Worm (Caenorhabditis elegans) whole organism, L1 larva: Measurements from ENCODE around the gene ZK262.2.
"Not testable (repeated sequence)": the region's sequence is repeated elsewhere in the genome, so short reads cannot be mapped to it uniquely, and the experiment has no call there.

Experiments
- C04F5.9 ChIP-seq: sonication (generic microtip); optimal IDR thresholded peaks from 2 replicates; lab custom pipeline; 2016; ENCODE audit warnings: missing genetic modification characterization, missing compliant biosample characterization
- C34B4.2 ChIP-seq: sonication (generic microtip); optimal IDR thresholded peaks from 2 replicates; lab custom pipeline; 2017; ENCODE audit warnings: mild to moderate bottlenecking, missing genetic modification characterization, missing compliant biosample characterization
- ama-1 ChIP-seq: fragments of 150-350 bp; optimal IDR thresholded peaks from 2 replicates; lab custom pipeline; 2014
- ceh-88 ChIP-seq: fragments of 200-800 bp; sonication (Bioruptor generic); IDR thresholded peaks from 2 replicates; pipeline ENCODE4 v1.3.6; 2022; ENCODE audit warnings: missing genetic modification characterization, missing compliant biosample characterization
- ceh-90 ChIP-seq: sonication (generic microtip); optimal IDR thresholded peaks from 2 replicates; lab custom pipeline; 2016; ENCODE audit warnings: missing genetic modification characterization, missing compliant biosample characterization
- egl-13 ChIP-seq: sonication (generic microtip); optimal IDR thresholded peaks from 2 replicates; lab custom pipeline; 2016; ENCODE audit warnings: missing genotype, missing genetic modification reagents, missing genetic modification characterization, missing compliant biosample characterization
- elt-2 ChIP-seq: sonication (generic microtip); optimal IDR thresholded peaks from 2 replicates; lab custom pipeline; 2016; ENCODE audit warnings: missing genetic modification characterization, mild to moderate bottlenecking, inconsistent platforms, missing compliant biosample characterization, missing genetic modification reagents
- elt-3 ChIP-seq, 6 experiments: fragments of 150-350 bp in 1 of 6; sonication (generic microtip); optimal IDR thresholded peaks; 2 replicates each; lab custom pipeline; 2017 to 2018; ENCODE audit warnings: missing biosample characterization in 6 of 6, missing genetic modification characterization in 6 of 6, inconsistent platforms in 1 of 6
- grh-1 ChIP-seq: fragments of 200-800 bp; sonication (Bioruptor generic); IDR thresholded peaks from 2 replicates; pipeline ENCODE4 v1.3.6; 2022; ENCODE audit warnings: missing genetic modification reagents, missing genetic modification characterization, missing compliant biosample characterization
- hpl-2 ChIP-seq: fragments of 150-350 bp; optimal IDR thresholded peaks from 2 replicates; lab custom pipeline; 2014; ENCODE audit warnings: missing biosample characterization, missing genetic modification reagents, missing genetic modification characterization
- irx-1 ChIP-seq: sonication (generic microtip); optimal IDR thresholded peaks from 2 replicates; lab custom pipeline; 2016; ENCODE audit warnings: missing genetic modification characterization, missing compliant biosample characterization
- jun-1 ChIP-seq: fragments of 150-350 bp; optimal IDR thresholded peaks from 2 replicates; lab custom pipeline; 2014; ENCODE audit warnings: missing biosample characterization, missing genetic modification reagents, missing genetic modification characterization
- lin-13 ChIP-seq: fragments of 150-350 bp; optimal IDR thresholded peaks from 2 replicates; lab custom pipeline; 2014; ENCODE audit warnings: missing biosample characterization, missing genetic modification reagents, missing genetic modification characterization
- lin-14 ChIP-seq: fragments of 200-800 bp; sonication (Bioruptor generic); optimal IDR thresholded peaks from 2 replicates; lab custom pipeline; 2018; ENCODE audit warnings: mild to moderate bottlenecking, missing genetic modification characterization, moderate library complexity, missing compliant biosample characterization
- lin-39 ChIP-seq: fragments of 150-350 bp; optimal IDR thresholded peaks from 2 replicates; lab custom pipeline; 2014; ENCODE audit warnings: missing biosample characterization, missing genetic modification reagents, missing genetic modification characterization
- lsy-2 ChIP-seq, 2 experiments: fragments of 150-350 bp; optimal IDR thresholded peaks; 2 replicates each; lab custom pipeline; 2014; ENCODE audit warnings: missing biosample characterization in 2 of 2, missing genetic modification characterization in 2 of 2
- mab-9 ChIP-seq: fragments of 200-800 bp; sonication (Bioruptor generic); IDR thresholded peaks from 2 replicates; pipeline ENCODE4 v1.3.6; 2022; ENCODE audit warnings: missing genetic modification reagents, missing genetic modification characterization, missing compliant biosample characterization
- mdl-1 ChIP-seq, 2 experiments: fragments of 150-350 bp; optimal IDR thresholded peaks; 2 replicates each; lab custom pipeline; 2014 to 2017; ENCODE audit warnings: missing biosample characterization in 2 of 2, missing genetic modification characterization in 2 of 2, inconsistent platforms in 1 of 2
- nhr-11 ChIP-seq: fragments of 150-350 bp; optimal IDR thresholded peaks from 2 replicates; lab custom pipeline; 2014; ENCODE audit warnings: missing biosample characterization, missing genetic modification characterization
- nhr-20 ChIP-seq: sonication (generic microtip); optimal IDR thresholded peaks from 2 replicates; lab custom pipeline; 2016; ENCODE audit warnings: mild to moderate bottlenecking, missing genetic modification characterization, missing compliant biosample characterization
- nhr-84 ChIP-seq: sonication (generic microtip); optimal IDR thresholded peaks from 2 replicates; lab custom pipeline; 2017; ENCODE audit warnings: missing biosample characterization, missing genetic modification characterization
- pqm-1 ChIP-seq: sonication (generic microtip); optimal IDR thresholded peaks from 3 replicates; lab custom pipeline; 2017; ENCODE audit warnings: missing biosample characterization, missing genetic modification characterization
- skn-1 ChIP-seq: fragments of 150-350 bp; optimal IDR thresholded peaks from 2 replicates; lab custom pipeline; 2014; ENCODE audit warnings: missing biosample characterization, missing genetic modification characterization
- snpc-4 ChIP-seq: fragments of 150-350 bp; optimal IDR thresholded peaks from 2 replicates; lab custom pipeline; 2014; ENCODE audit warnings: missing biosample characterization, missing genetic modification characterization
- sox-4 ChIP-seq: sonication (generic microtip); optimal IDR thresholded peaks from 2 replicates; lab custom pipeline; 2016; ENCODE audit warnings: missing genetic modification characterization, missing compliant biosample characterization
- sptf-1 ChIP-seq: fragments of 150-350 bp; optimal IDR thresholded peaks from 2 replicates; lab custom pipeline; 2014; ENCODE audit warnings: missing biosample characterization, missing genetic modification characterization
- unc-30 ChIP-seq: sonication (generic microtip); optimal IDR thresholded peaks from 2 replicates; lab custom pipeline; 2017; ENCODE audit warnings: missing biosample characterization, missing genetic modification characterization
- unc-86 ChIP-seq: sonication (generic microtip); optimal IDR thresholded peaks from 2 replicates; lab custom pipeline; 2016; ENCODE audit warnings: missing genetic modification characterization, missing compliant biosample characterization
- vab-15 ChIP-seq: sonication (generic microtip); optimal IDR thresholded peaks from 2 replicates; lab custom pipeline; 2017; ENCODE audit warnings: missing genotype, mild to moderate bottlenecking, missing genetic modification characterization, missing compliant biosample characterization
- zag-1 ChIP-seq: fragments of 150-350 bp; optimal IDR thresholded peaks from 2 replicates; lab custom pipeline; 2014; ENCODE audit warnings: missing biosample characterization, missing genetic modification characterization
- zip-4 ChIP-seq: fragments of 200-800 bp; sonication (Bioruptor generic); optimal IDR thresholded peaks from 2 replicates; lab custom pipeline; 2018; ENCODE audit warnings: mild to moderate bottlenecking, missing genetic modification characterization, moderate library complexity, missing compliant biosample characterization
- ztf-4 ChIP-seq: fragments of 150-350 bp; optimal IDR thresholded peaks from 2 replicates; lab custom pipeline; 2014; ENCODE audit warnings: missing biosample characterization, missing genetic modification characterization

Gene ZK262.2

DNA sequence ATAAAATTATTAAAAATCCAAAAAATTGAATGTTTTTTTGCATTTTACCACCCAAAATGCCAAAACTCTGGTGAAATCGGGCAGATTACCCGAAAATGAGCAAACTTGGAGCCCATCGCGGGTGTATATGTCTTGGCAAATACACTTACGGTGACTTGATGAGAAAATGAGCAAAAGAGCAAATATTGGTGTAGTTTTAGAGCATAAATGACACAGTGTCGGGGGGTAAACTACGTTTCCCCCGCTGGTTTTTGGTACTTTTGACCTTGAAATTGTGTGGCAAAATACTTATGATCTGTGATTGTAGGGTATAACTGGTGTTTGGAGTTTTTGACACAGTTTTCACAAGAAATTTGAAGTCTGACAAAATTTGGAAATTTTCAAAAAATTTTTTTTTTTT is at the start of gene ZK262.2:
ZK262.2 (minus strand) TSS at position 101 of the 400 bp plus-strand sequence.
- TF ChIP-seq mdl-1 (tag; optimal IDR thresholded peaks at IDR 0.05; lab: Kevin White, UChicago) (no peak), zag-1 (no peak)

DNA sequence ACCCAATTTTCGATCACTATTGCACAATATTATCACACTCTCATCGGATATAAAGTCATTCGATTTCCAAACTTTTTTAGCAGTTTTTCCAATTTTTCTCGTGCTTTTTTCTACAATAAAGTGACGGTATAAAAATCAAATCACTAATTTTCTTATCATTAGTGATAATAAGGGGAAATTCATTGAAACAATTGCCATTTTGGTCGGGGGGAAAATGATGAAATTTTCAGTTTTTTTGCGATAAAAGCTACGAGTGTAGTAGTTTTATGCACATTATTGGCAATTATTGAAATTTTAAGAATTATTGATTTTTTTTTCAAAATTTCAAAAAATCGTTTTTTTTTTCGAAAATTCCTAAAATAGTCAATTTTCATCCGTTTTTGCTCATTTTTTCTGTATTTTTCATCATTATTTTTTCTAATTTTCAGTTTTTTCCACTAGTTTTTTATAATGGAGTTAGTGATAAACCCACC is 49.6 kb upstream of the ZK262.2 start, which contains the start of gene ZK228.4:
ZK228.4 (plus strand) TSS at position 423 of the 473 bp plus-strand sequence.
- TF ChIP-seq nhr-84, result no peak
- no peak for TF ChIP-seq lin-13 (GFP tag; lab: Kevin White, UChicago)
- TF ChIP-seq vab-15 (tag; lab: Kevin White, UChicago), result no peak
- TF ChIP-seq ceh-90 (tag; lab: Kevin White, UChicago), result no peak
- peak; percentile 55 for TF ChIP-seq elt-2 (tag; lab: Kevin White, UChicago)
- no peak for TF ChIP-seq unc-30 (tag; lab: Kevin White, UChicago)
- TF ChIP-seq pqm-1, result peak; percentile 6

DNA sequence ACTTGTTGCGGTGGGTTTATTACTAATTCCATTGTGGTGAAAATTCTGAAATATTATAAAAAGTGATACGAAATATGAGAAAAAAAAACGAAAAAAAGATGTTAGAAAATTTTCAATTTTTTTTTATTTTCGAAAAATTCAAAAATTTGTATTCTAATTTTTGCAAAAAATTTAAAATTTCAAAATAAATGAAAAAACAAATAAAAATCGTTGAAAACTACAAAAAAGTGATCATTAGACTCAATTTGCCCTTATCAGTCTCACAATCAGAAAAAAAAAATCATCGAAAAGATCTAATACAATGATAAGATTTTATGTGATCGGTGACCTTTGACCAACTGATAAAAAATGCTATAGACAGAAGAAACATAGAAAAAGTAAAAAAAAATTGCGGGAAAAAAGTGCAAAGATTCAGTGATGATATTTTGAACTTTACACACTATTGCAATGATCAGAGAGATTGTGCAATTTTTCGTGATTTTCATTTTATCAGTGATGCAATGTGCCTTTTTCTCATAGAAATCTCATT is 48.5 kb upstream of the ZK262.2 start, which contains the start of gene ZK228.3:
ZK228.3 (minus strand) TSS at position 51 of the 529 bp plus-strand sequence.
- peak; percentile 93 for TF ChIP-seq elt-2 (tag; lab: Kevin White, UChicago)
- no peak for TF ChIP-seq egl-13
- peak; percentile 30 for TF ChIP-seq nhr-20 (tag; lab: Kevin White, UChicago)
- no peak for TF ChIP-seq snpc-4 (tag; lab: Kevin White, UChicago)
- TF ChIP-seq ceh-88 (GFP tag; lab: Robert Waterston, UW), result no peak
- peak in 3 of 6 experiments; percentile 10 to 40 (median 20) for TF ChIP-seq elt-3 (tag; optimal IDR thresholded peaks at IDR 0.05; lab: Kevin White, UChicago)

DNA sequence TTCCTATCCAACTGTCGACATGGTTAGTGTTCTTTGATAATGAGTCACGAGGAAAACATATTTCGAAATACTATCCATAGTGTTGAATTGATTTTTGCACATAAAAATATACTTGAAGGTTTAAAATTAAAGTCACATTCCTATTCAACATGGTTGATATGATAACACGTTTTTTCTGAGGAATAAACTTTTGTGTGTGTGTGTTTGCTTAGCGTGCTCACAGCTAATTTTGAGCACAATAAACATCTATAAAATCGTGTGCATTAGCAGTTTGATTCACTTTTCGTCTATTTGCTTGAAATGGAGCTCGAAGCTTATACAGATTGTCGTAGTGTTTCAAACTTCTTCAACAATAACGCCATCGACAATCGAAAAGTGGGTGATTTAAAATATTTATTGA is 43.8 kb upstream of the ZK262.2 start, which contains the start of gene ZK228.10:
ZK228.10 (plus strand) TSS at position 301 of the 400 bp plus-strand sequence.
- TF ChIP-seq mab-9 (GFP tag; lab: Robert Waterston, UW) (no peak), nhr-11 (no peak), hpl-2 (GFP tag; lab: Kevin White, UChicago) (no peak), zip-4 (GFP tag; lab: Kevin White, UChicago) (no peak), pqm-1 (no peak), nhr-20 (tag; lab: Kevin White, UChicago) (no peak), C04F5.9 (tag; lab: Kevin White, UChicago) (no peak), grh-1 (no peak), unc-86 (tag; lab: Kevin White, UChicago) (no peak), ztf-4 (tag; lab: Kevin White, UChicago) (no peak), sptf-1 (no peak)

DNA sequence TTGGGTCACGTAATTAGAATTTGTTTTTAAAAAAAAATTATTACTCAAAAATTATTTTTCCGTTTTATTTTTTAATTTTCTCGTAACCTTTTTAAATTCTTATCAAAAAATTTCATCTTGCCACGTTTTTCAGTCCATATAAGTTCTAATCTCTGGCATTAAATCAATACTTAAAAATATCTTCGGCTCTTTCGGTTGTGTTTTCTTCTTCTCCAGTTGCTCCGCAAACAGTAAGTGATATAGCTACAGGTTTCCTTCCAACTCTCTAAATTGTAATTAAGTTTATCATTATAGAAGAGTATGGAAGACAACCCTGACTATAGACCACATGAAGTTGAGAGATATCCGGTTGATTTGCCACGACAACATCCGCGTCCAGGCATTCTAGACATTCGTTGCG is 31.3 kb upstream of the ZK262.2 start, which contains the start of gene ZK228.1:
ZK228.1 (plus strand) TSS at position 301 of the 400 bp plus-strand sequence.
- TF ChIP-seq lin-14 (GFP tag; lab: Kevin White, UChicago), result no peak
- no peak for TF ChIP-seq nhr-11
- TF ChIP-seq egl-13, result no peak
- no peak for TF ChIP-seq lsy-2 (tag; optimal IDR thresholded peaks at IDR 0.05; lab: Kevin White, UChicago)
- no peak for TF ChIP-seq ama-1 (lab: Kevin White, UChicago)
- no peak for TF ChIP-seq lin-39 (tag; lab: Kevin White, UChicago)
- TF ChIP-seq sox-4 (tag; lab: Kevin White, UChicago), result no peak
- no peak for TF ChIP-seq skn-1 (tag; lab: Kevin White, UChicago)
- TF ChIP-seq irx-1 (tag; lab: Kevin White, UChicago), result no peak
- TF ChIP-seq, all 84 proteins: peak for 0

DNA sequence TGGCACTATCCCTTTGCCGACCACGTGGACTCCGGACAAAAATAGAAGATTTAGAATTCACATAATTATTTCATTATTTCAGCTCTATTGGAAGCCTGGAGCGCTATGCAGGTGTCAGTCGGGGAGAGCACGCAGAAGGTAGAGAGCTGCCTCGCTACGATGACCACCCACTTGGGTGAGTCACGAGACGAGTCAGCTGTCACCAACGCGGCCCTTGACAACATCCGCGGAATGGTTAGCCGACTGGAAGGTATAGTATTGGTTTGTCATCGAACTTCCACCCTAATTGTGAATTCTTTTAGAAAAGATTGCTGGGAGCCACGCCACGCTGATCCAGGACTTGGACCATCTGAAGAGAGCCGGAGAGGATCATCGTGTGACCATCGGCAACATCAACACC is 26.7 kb upstream of the ZK262.2 start, which contains the start of gene ZK262.9:
ZK262.9 (plus strand) TSS at position 301 of the 400 bp plus-strand sequence.
- not testable (repeated sequence) for TF ChIP-seq jun-1 (tag; lab: Kevin White, UChicago); C34B4.2; egl-13
